Worm (Caenorhabditis elegans) whole organism, mixed stage, embryonic: Measurements from ENCODE around the gene nspc-13.

ENCODE experiments used
- M03D4.4 ChIP-seq: sonication (generic microtip); optimal IDR thresholded peaks from 2 replicates; lab custom pipeline; 2017; ENCODE audit warnings: mild to moderate bottlenecking, missing genetic modification characterization, missing compliant biosample characterization
- ces-1 ChIP-seq: fragments of 150-350 bp; optimal IDR thresholded peaks from 2 replicates; lab custom pipeline; 2014; ENCODE audit warnings: missing biosample characterization, missing genetic modification reagents, missing genetic modification characterization
- drap-1 ChIP-seq: fragments of 200-800 bp; sonication (Bioruptor generic); optimal IDR thresholded peaks from 3 replicates; lab custom pipeline; 2018; ENCODE audit warnings: mild to moderate bottlenecking, missing genetic modification characterization, missing compliant biosample characterization
- hlh-1 ChIP-seq: fragments of 150-350 bp; optimal IDR thresholded peaks from 2 replicates; lab custom pipeline; 2014; ENCODE audit warnings: missing biosample characterization, missing genetic modification reagents, missing genetic modification characterization
- lin-32 ChIP-seq: fragments of 200-800 bp; sonication (Bioruptor generic); optimal IDR thresholded peaks from 2 replicates; lab custom pipeline; 2018; ENCODE audit warnings: mild to moderate bottlenecking, missing genetic modification characterization, missing compliant biosample characterization
- lsy-2 ChIP-seq: fragments of 150-350 bp; optimal IDR thresholded peaks from 2 replicates; lab custom pipeline; 2014; ENCODE audit warnings: missing biosample characterization, missing genetic modification characterization
- mep-1 ChIP-seq: fragments of 150-350 bp; optimal IDR thresholded peaks from 2 replicates; lab custom pipeline; 2017; ENCODE audit warnings: missing biosample characterization, missing genetic modification reagents, missing genetic modification characterization, inconsistent platforms
- nhr-12 ChIP-seq: fragments of 150-350 bp; optimal IDR thresholded peaks from 2 replicates; lab custom pipeline; 2014; ENCODE audit warnings: missing biosample characterization, missing genetic modification characterization
- nhr-237 ChIP-seq: fragments of 150-350 bp; optimal IDR thresholded peaks from 2 replicates; lab custom pipeline; 2014; ENCODE audit warnings: missing biosample characterization, missing genetic modification characterization
- pha-4 ChIP-seq: fragments of 150-350 bp; optimal IDR thresholded peaks from 2 replicates; lab custom pipeline; 2018; ENCODE audit warnings: missing biosample characterization, missing genetic modification reagents, missing genetic modification characterization
- snpc-4 ChIP-seq: fragments of 150-350 bp; optimal IDR thresholded peaks from 2 replicates; lab custom pipeline; 2014; ENCODE audit warnings: missing biosample characterization, missing genetic modification characterization
- unc-39 ChIP-seq: fragments of 150-350 bp; optimal IDR thresholded peaks from 2 replicates; lab custom pipeline; 2014; ENCODE audit warnings: missing biosample characterization, missing genetic modification characterization
- unc-62 ChIP-seq: fragments of 150-350 bp; optimal IDR thresholded peaks from 2 replicates; lab custom pipeline; 2014; ENCODE audit warnings: missing biosample characterization, missing genetic modification reagents, missing genetic modification characterization
- ztf-11 ChIP-seq: fragments of 150-350 bp; optimal IDR thresholded peaks from 2 replicates; lab custom pipeline; 2014; ENCODE audit warnings: missing biosample characterization, missing genetic modification characterization

DNA sequence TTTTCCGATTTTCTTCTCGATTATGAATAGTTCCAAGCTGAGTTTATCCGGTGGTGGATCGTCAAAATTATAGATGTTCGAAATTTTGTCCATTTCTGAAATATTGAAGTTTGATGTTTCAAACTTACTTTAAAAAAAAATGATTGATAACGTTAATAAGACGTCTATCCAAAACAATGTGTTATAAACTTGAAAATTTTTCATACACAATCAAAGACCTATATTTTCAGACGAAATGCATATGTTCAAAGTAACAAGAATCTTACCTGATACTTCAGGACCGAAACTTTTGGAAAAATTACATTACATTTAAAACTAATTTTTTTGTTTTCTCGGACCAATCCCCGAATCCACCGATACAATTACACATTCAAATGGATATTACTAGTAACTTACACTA lies 34.2 kb downstream of the nspc-13 start, which contains the start of gene nekl-3:
- TF ChIP-seq lsy-2 = no peak
- no peak for TF ChIP-seq pha-4
- TF ChIP-seq drap-1 = no peak
- TF ChIP-seq nhr-237 (tag; lab: Kevin White, UChicago) = no peak
- TF ChIP-seq snpc-4 = no peak
- no peak for TF ChIP-seq unc-39 (tag; lab: Kevin White, UChicago)
- TF ChIP-seq ces-1 = no peak
- TF ChIP-seq unc-62 (GFP tag; lab: Kevin White, UChicago) = no peak
- no peak for TF ChIP-seq nhr-12
- no peak for TF ChIP-seq lin-32 (GFP tag; lab: Kevin White, UChicago)
- no peak for TF ChIP-seq hlh-1 (tag; lab: Kevin White, UChicago)
- TF ChIP-seq ztf-11 (tag; lab: Kevin White, UChicago) = no peak
- TF ChIP-seq M03D4.4 = no peak
- no peak for TF ChIP-seq mep-1 (tag; lab: Kevin White, UChicago)
